Fruit fly (Drosophila melanogaster) whole organism, embryonic: Measurements from ENCODE around the gene NdufV3.

Experiments used
- BtbVII ChIP-seq: fragments of 200-800 bp; sonication (Bioruptor generic); optimal IDR thresholded peaks from 3 replicates; lab custom pipeline; 2017; ENCODE audit warnings: missing biosample characterization, mild to moderate bottlenecking, missing genetic modification characterization
- CG10543 ChIP-seq: fragments of 200-800 bp; sonication (Bioruptor generic); optimal IDR thresholded peaks from 3 replicates; lab custom pipeline; 2017; ENCODE audit warnings: missing biosample characterization, mild to moderate bottlenecking, missing genetic modification characterization, moderate library complexity
- CG11504 ChIP-seq: fragments of 200-800 bp; sonication (Bioruptor generic); optimal IDR thresholded peaks from 3 replicates; lab custom pipeline; 2019; ENCODE audit warnings: missing biosample characterization, mild to moderate bottlenecking, missing genetic modification characterization, moderate library complexity
- CG13424 ChIP-seq: fragments of 200-800 bp; sonication (Bioruptor generic); optimal IDR thresholded peaks from 2 replicates; lab custom pipeline; 2019; ENCODE audit warnings: missing biosample characterization, mild to moderate bottlenecking, missing genetic modification characterization, moderate library complexity
- CG14441 ChIP-seq: fragments of 200-800 bp; sonication (Bioruptor generic); IDR thresholded peaks from 2 replicates; pipeline ENCODE4 v1.3.6; 2022; ENCODE audit warnings: missing biosample characterization, missing genetic modification characterization
- CG15269 ChIP-seq: fragments of 200-800 bp; sonication (Bioruptor generic); optimal IDR thresholded peaks from 2 replicates; lab custom pipeline; 2018; ENCODE audit warnings: missing biosample characterization, mild to moderate bottlenecking, missing genetic modification characterization, moderate library complexity
- CG16815 ChIP-seq: fragments of 200-800 bp; sonication (Bioruptor generic); optimal IDR thresholded peaks from 3 replicates; lab custom pipeline; 2017; ENCODE audit warnings: missing biosample characterization, mild to moderate bottlenecking, missing genetic modification characterization
- CG1832 ChIP-seq: fragments of 200-800 bp; sonication (Bioruptor generic); optimal IDR thresholded peaks from 2 replicates; lab custom pipeline; 2017; ENCODE audit warnings: missing biosample characterization, mild to moderate bottlenecking, missing genetic modification characterization, inconsistent platforms
- CG2678 ChIP-seq: fragments of 200-800 bp; sonication (Bioruptor generic); optimal IDR thresholded peaks from 3 replicates; lab custom pipeline; 2019; ENCODE audit warnings: missing biosample characterization, mild to moderate bottlenecking, missing genetic modification characterization, moderate library complexity
- CG30403 ChIP-seq: fragments of 200-800 bp; sonication (Bioruptor generic); optimal IDR thresholded peaks from 3 replicates; lab custom pipeline; 2016; ENCODE audit warnings: missing biosample characterization, missing genetic modification characterization
- CG32532 ChIP-seq: fragments of 200-800 bp; sonication (Bioruptor generic); IDR thresholded peaks from 2 replicates; pipeline ENCODE4 v1.3.6; 2022; ENCODE audit warnings: missing biosample characterization, missing genetic modification characterization
- CG5953 ChIP-seq: fragments of 200-800 bp; sonication (Bioruptor generic); IDR thresholded peaks from 2 replicates; pipeline ENCODE4 v1.3.6; 2022; ENCODE audit warnings: missing biosample characterization, missing genetic modification characterization
- CG6689 ChIP-seq: fragments of 200-800 bp; sonication (Bioruptor generic); IDR thresholded peaks from 2 replicates; pipeline ENCODE4 v1.3.6; 2022; ENCODE audit warnings: missing biosample characterization, missing genetic modification characterization
- CG6791 ChIP-seq: fragments of 200-800 bp; sonication (Bioruptor generic); IDR thresholded peaks from 3 replicates; pipeline ENCODE4 v1.3.6; 2022; ENCODE audit warnings: missing biosample characterization, missing genetic modification characterization; ENCODE audit not compliant: partially characterized antibody
- CG7372 ChIP-seq: fragments of 200-800 bp; sonication (Bioruptor generic); IDR thresholded peaks from 2 replicates; pipeline ENCODE4 v1.3.6; 2022; ENCODE audit warnings: missing biosample characterization, missing genetic modification characterization
- CG7839 ChIP-seq: fragments of 200-800 bp; sonication (Bioruptor generic); optimal IDR thresholded peaks from 3 replicates; lab custom pipeline; 2018; ENCODE audit warnings: missing biosample characterization, mild to moderate bottlenecking, missing genetic modification characterization, moderate library complexity
- CG8478 ChIP-seq: fragments of >200 bp; optimal IDR thresholded peaks from 2 replicates; lab custom pipeline; 2018
- CG8765 ChIP-seq: fragments of 200-800 bp; sonication (Bioruptor generic); IDR thresholded peaks from 2 replicates; pipeline ENCODE4 v1.3.6; 2022; ENCODE audit warnings: missing biosample characterization, missing genetic modification characterization
- CG9932 ChIP-seq: fragments of 200-800 bp; sonication (Bioruptor generic); IDR thresholded peaks from 2 replicates; pipeline ENCODE4 v1.3.6; 2022; ENCODE audit warnings: missing biosample characterization, missing genetic modification characterization
- Deaf1 ChIP-seq: fragments of 200-800 bp; optimal IDR thresholded peaks from 3 replicates; lab custom pipeline; 2019; ENCODE audit warnings: missing biosample characterization, mild to moderate bottlenecking, missing genetic modification characterization, moderate library complexity
- Drgx ChIP-seq: fragments of 200-800 bp; sonication (Bioruptor generic); IDR thresholded peaks from 2 replicates; pipeline ENCODE4 v1.3.6; 2022; ENCODE audit warnings: missing biosample characterization, missing genetic modification characterization
- E2f1 ChIP-seq: fragments of 200-800 bp; sonication (Bioruptor generic); IDR thresholded peaks from 2 replicates; pipeline ENCODE4 v1.3.6; 2022; ENCODE audit warnings: missing biosample characterization, missing genetic modification characterization
- HLH3B ChIP-seq: fragments of 200-800 bp; sonication (Bioruptor generic); IDR thresholded peaks from 2 replicates; pipeline ENCODE4 v1.3.6; 2022; ENCODE audit warnings: missing biosample characterization, missing genetic modification characterization
- HLH54F ChIP-seq: fragments of 200-800 bp; sonication (Bioruptor generic); optimal IDR thresholded peaks from 3 replicates; lab custom pipeline; 2016; ENCODE audit warnings: missing biosample characterization, missing genetic modification characterization
- Hr51 ChIP-seq, 2 experiments: fragments of 200-800 bp; sonication (Bioruptor generic); optimal IDR thresholded peaks; 2 replicates in 1 of 2; 3 replicates in 1 of 2; lab custom pipeline; 2016 to 2018; ENCODE audit warnings: missing biosample characterization in 2 of 2, missing genetic modification characterization in 2 of 2, mild to moderate bottlenecking in 1 of 2, moderate library complexity in 1 of 2
- MBD-R2 ChIP-seq: fragments of 200-800 bp; sonication (Bioruptor generic); IDR thresholded peaks from 2 replicates; pipeline ENCODE4 v1.3.6; 2022; ENCODE audit warnings: missing biosample characterization, missing genetic modification characterization
- Med ChIP-seq: fragments of 200-800 bp; sonication (Bioruptor generic); peaks from one replicate; lab custom pipeline; 2016; ENCODE audit warnings: missing biosample characterization, missing genetic modification characterization, mild to moderate bottlenecking, inconsistent platforms, moderate library complexity
- Trl ChIP-seq, 3 experiments: fragments of >200 bp in 2 of 3; fragments of 200-800 bp in 1 of 3; sonication (Bioruptor generic) in 1 of 3; optimal IDR thresholded peaks; 2 replicates in 1 of 3; 3 replicates in 2 of 3; lab custom pipeline; 2016 to 2017; ENCODE audit warnings: missing biosample characterization in 1 of 3, missing genetic modification characterization in 1 of 3
- cg ChIP-seq: fragments of 200-800 bp; sonication (Bioruptor generic); optimal IDR thresholded peaks from 3 replicates; lab custom pipeline; 2019; ENCODE audit warnings: missing biosample characterization, mild to moderate bottlenecking, missing genetic modification characterization, moderate library complexity
- chm ChIP-seq: fragments of 200-800 bp; sonication (Bioruptor generic); IDR thresholded peaks from 2 replicates; pipeline ENCODE4 v1.3.6; 2022; ENCODE audit warnings: missing biosample characterization, missing genetic modification characterization
- crol ChIP-seq: fragments of 200-800 bp; sonication (Bioruptor generic); IDR thresholded peaks from 2 replicates; pipeline ENCODE4 v1.3.6; 2022; ENCODE audit warnings: missing biosample characterization, missing genetic modification characterization
- dmrt99B ChIP-seq: fragments of 200-800 bp; sonication (Bioruptor generic); optimal IDR thresholded peaks from 2 replicates; lab custom pipeline; 2018; ENCODE audit warnings: missing biosample characterization, mild to moderate bottlenecking, missing genetic modification characterization, moderate library complexity
- dysf ChIP-seq: fragments of 200-800 bp; sonication (Bioruptor generic); IDR thresholded peaks from 3 replicates; pipeline ENCODE4 v1.3.6; 2022; ENCODE audit warnings: missing biosample characterization, missing genetic modification characterization
- esg ChIP-seq: fragments of 200-800 bp; sonication (Bioruptor generic); conservative IDR thresholded peaks from 2 replicates; pipeline ENCODE4 v1.3.6; 2022; ENCODE audit warnings: missing biosample characterization, missing genetic modification characterization
- gem ChIP-seq: fragments of 200-800 bp; sonication (Bioruptor generic); optimal IDR thresholded peaks from 2 replicates; lab custom pipeline; 2019; ENCODE audit warnings: missing biosample characterization, mild to moderate bottlenecking, missing genetic modification characterization, moderate library complexity
- grau ChIP-seq: fragments of 200-800 bp; optimal IDR thresholded peaks from 3 replicates; lab custom pipeline; 2019; ENCODE audit warnings: missing biosample characterization, mild to moderate bottlenecking, missing genetic modification characterization, moderate library complexity
- kah ChIP-seq: fragments of 200-800 bp; sonication (Bioruptor generic); optimal IDR thresholded peaks from 2 replicates; lab custom pipeline; 2018; ENCODE audit warnings: missing biosample characterization, mild to moderate bottlenecking, missing genetic modification characterization
- lilli ChIP-seq: fragments of 200-800 bp; sonication (Bioruptor generic); optimal IDR thresholded peaks from 3 replicates; lab custom pipeline; 2016; ENCODE audit warnings: missing biosample characterization, missing genetic modification characterization
- pb ChIP-seq: fragments of 200-800 bp; sonication (Bioruptor generic); optimal IDR thresholded peaks from 3 replicates; lab custom pipeline; 2016; ENCODE audit warnings: missing biosample characterization, missing genetic modification characterization
- row ChIP-seq: fragments of 200-800 bp; sonication (Bioruptor generic); IDR thresholded peaks from 3 replicates; pipeline ENCODE4 v1.3.6; 2022; ENCODE audit warnings: missing biosample characterization, missing genetic modification characterization
- schlank ChIP-seq: fragments of 200-800 bp; sonication (Bioruptor generic); optimal IDR thresholded peaks from 2 replicates; lab custom pipeline; 2018; ENCODE audit warnings: missing biosample characterization, mild to moderate bottlenecking, missing genetic modification characterization
- sd ChIP-seq: fragments of 200-800 bp; sonication (Bioruptor generic); optimal IDR thresholded peaks from 3 replicates; lab custom pipeline; 2018; ENCODE audit warnings: missing biosample characterization, mild to moderate bottlenecking, missing genetic modification characterization, moderate library complexity
- sens ChIP-seq: fragments of 200-800 bp; sonication (Bioruptor generic); peaks from one replicate; lab custom pipeline; 2016; ENCODE audit warnings: missing biosample characterization, missing genetic modification characterization
- slbo ChIP-seq: fragments of 200-800 bp; sonication (Bioruptor generic); IDR thresholded peaks from 2 replicates; pipeline ENCODE4 v1.3.6; 2022; ENCODE audit warnings: missing biosample characterization, missing genetic modification characterization
- sob ChIP-seq: fragments of 200-800 bp; sonication (Bioruptor generic); IDR thresholded peaks from 2 replicates; pipeline ENCODE4 v1.3.6; 2022; ENCODE audit warnings: missing biosample characterization, missing genetic modification characterization
- ttk ChIP-seq: fragments of 200-800 bp; sonication (Bioruptor generic); IDR thresholded peaks from 2 replicates; pipeline ENCODE4 v2.1.2; 2022; ENCODE audit warnings: missing biosample characterization, missing genetic modification characterization
- unpg ChIP-seq: fragments of 200-800 bp; sonication (Bioruptor generic); optimal IDR thresholded peaks from 3 replicates; lab custom pipeline; 2018; ENCODE audit warnings: missing biosample characterization, mild to moderate bottlenecking, missing genetic modification characterization, moderate library complexity

Gene NdufV3

DNA sequence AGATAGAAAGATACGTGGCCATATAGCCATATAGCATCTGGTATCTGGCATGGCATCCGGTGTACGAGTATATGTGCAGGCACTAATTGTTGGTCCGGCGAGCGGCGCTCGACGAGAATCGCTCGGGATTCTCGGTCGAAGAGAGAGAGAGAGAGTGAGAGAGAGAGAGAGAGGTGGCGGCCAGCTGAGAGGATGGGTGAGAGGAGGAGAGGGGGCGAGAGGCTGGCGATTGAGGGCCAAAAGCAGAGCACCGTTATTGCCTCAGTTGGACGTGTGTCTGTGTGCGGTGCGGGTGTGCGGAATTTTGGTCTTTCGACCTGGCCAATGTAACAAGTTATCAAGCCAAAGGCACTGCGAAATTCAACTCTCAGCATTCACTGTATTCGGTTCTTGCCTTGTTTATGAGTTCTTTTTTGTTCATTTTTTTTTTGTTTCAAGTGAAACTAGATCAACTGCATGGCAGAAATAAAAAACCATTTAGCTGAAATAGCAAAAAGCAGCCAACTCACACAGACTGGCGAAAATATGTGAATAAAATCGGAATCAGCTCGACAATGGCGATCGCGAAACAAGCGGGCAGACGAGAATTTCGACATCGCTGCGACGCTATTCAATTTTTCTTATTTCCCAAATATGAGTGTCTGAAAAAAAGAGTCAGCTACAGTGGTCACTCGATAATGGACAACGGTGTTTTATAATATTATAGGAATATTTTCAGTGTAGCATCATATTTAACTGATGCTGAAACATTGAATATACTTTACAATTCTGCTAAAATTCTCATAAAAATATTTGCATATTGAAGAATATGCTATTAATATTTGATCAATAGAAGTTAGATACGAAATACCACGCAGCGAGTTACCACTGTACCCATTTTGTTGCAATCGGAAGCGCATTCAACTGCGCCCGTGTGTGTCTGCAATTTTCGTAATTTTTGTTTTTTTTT, 23.2 kb downstream of the NdufV3 start:
- TF ChIP-seq BtbVII (GFP tag; lab: Kevin White, UChicago) = no peak
- peak; percentile 6 for TF ChIP-seq sd (tag; lab: Kevin White, UChicago)
- TF ChIP-seq Hr51 (GFP tag; optimal IDR thresholded peaks at IDR 0.05; lab: Kevin White, UChicago) = peak in 1 of 2 experiments; percentile 18
- TF ChIP-seq Deaf1 (tag; lab: Kevin White, UChicago) = peak; percentile 4
- peak; percentile 54; the same call in 2 of the 3 replicates for TF ChIP-seq dysf (GFP tag; lab: Robert Waterston, UW)
- TF ChIP-seq lilli (GFP tag; lab: Kevin White, UChicago) = peak; percentile 8
- peak; percentile 22; the same call in 1 of the 2 replicates for TF ChIP-seq CG32532 (GFP tag; lab: Robert Waterston, UW)
- peak; percentile 34 for TF ChIP-seq gem (tag; lab: Kevin White, UChicago)
- TF ChIP-seq row (GFP tag; lab: Robert Waterston, UW) = peak; percentile 45; the same call in 2 of the 3 replicates
- TF ChIP-seq kah (GFP tag; lab: Kevin White, UChicago) = no peak
- TF ChIP-seq CG15269 (tag; lab: Kevin White, UChicago) = peak; percentile 2
- no peak for TF ChIP-seq CG30403 (GFP tag; lab: Kevin White, UChicago)
- TF ChIP-seq Drgx (GFP tag; lab: Robert Waterston, UW) = peak; percentile 40; the same call in 1 of the 2 replicates
- TF ChIP-seq HLH54F (GFP tag; lab: Kevin White, UChicago) = no peak
- TF ChIP-seq CG13424 (tag; lab: Kevin White, UChicago) = peak; percentile 10
- peak; percentile 30; the same call in 1 of the 2 replicates for TF ChIP-seq esg (GFP tag; lab: Robert Waterston, UW)
- TF ChIP-seq CG16815 (GFP tag; lab: Kevin White, UChicago) = no peak
- TF ChIP-seq sob = 0 out of 2 replicates have a peak, but pooled peaks have one; percentile 6
- TF ChIP-seq Med (GFP tag; lab: Kevin White, UChicago) = peak; percentile 32
- peak; percentile 3 for TF ChIP-seq CG2678 (tag; lab: Kevin White, UChicago)
- peak; percentile 60 for TF ChIP-seq grau (tag; lab: Kevin White, UChicago)
- TF ChIP-seq CG11504 (tag; lab: Kevin White, UChicago) = peak; percentile 27
- TF ChIP-seq CG8478 (lab: Kevin White, UChicago) = no peak
- peak; percentile 2 for TF ChIP-seq dmrt99B
- TF ChIP-seq CG14441 (GFP tag; lab: Robert Waterston, UW) = no peak
- peak; percentile 18; the same call in 1 of the 2 replicates for TF ChIP-seq ttk (GFP tag; lab: Robert Waterston, UW)
- peak; percentile 21 for TF ChIP-seq CG7839 (tag; lab: Kevin White, UChicago)
- TF ChIP-seq CG5953 (GFP tag; lab: Robert Waterston, UW) = no peak
- TF ChIP-seq HLH3B = 0 out of 2 replicates have a peak, but pooled peaks have one; percentile 13
- TF ChIP-seq cg (GFP tag; lab: Kevin White, UChicago) = peak; percentile 17
- peak; percentile 82 for TF ChIP-seq crol (GFP tag; lab: Robert Waterston, UW)
- peak; percentile 21 for TF ChIP-seq CG10543
- TF ChIP-seq CG6689 (GFP tag; lab: Robert Waterston, UW) = peak; percentile 11; the same call in 1 of the 2 replicates
- 0 out of 2 replicates have a peak, but pooled peaks have one; percentile 23 for TF ChIP-seq CG7372
- peak; percentile 17 for TF ChIP-seq sens
- TF ChIP-seq MBD-R2 (GFP tag; lab: Robert Waterston, UW) = no peak
- no peak for TF ChIP-seq unpg
- peak; percentile 74 to 81 for TF ChIP-seq Trl (optimal IDR thresholded peaks at IDR 0.05; lab: Kevin White, UChicago)
- no peak for TF ChIP-seq Trl (GFP tag; optimal IDR thresholded peaks at IDR 0.05; lab: Kevin White, UChicago)
- TF ChIP-seq pb (GFP tag; lab: Kevin White, UChicago) = no peak
- TF ChIP-seq slbo (GFP tag; lab: Robert Waterston, UW) = peak; percentile 29; the same call in 1 of the 2 replicates
- peak; percentile 4 for TF ChIP-seq CG1832 (GFP tag; lab: Kevin White, UChicago)
- no peak for TF ChIP-seq CG8765 (GFP tag; lab: Robert Waterston, UW)
- 0 out of 3 replicates have a peak, but pooled peaks have one; percentile 22 for TF ChIP-seq CG6791
- 0 out of 2 replicates have a peak, but pooled peaks have one; percentile 15 for TF ChIP-seq E2f1 (GFP tag; lab: Robert Waterston, UW)
- 0 out of 2 replicates have a peak, but pooled peaks have one; percentile 19 for TF ChIP-seq CG9932 (GFP tag; lab: Robert Waterston, UW)
- no peak for TF ChIP-seq schlank
- TF ChIP-seq chm (GFP tag; lab: Robert Waterston, UW) = 0 out of 2 replicates have a peak, but pooled peaks have one; percentile 25
